Worm (Caenorhabditis elegans) whole organism, L4 larva: ENCODE results near the gene F53F1.2.
A peak's percentile ranks its signal among the peaks of the same experiment; 100 is the strongest.

Source experiments
- F10B5.3 ChIP-seq: sonication (generic microtip); optimal IDR thresholded peaks from 2 replicates; lab custom pipeline; 2016; ENCODE audit warnings: mild to moderate bottlenecking, missing genetic modification characterization, missing compliant biosample characterization
- F37D6.2 ChIP-seq: sonication (generic microtip); optimal IDR thresholded peaks from 2 replicates; lab custom pipeline; 2016; ENCODE audit warnings: mild to moderate bottlenecking, missing genetic modification characterization, missing compliant biosample characterization
- F44E2.7 ChIP-seq: fragments of 200-800 bp; sonication (Bioruptor generic); IDR thresholded peaks from 2 replicates; pipeline ENCODE4 v2.1.2; 2022; ENCODE audit warnings: missing genetic modification characterization, missing compliant biosample characterization
- T26A8.4 ChIP-seq: fragments of 200-800 bp; sonication (Bioruptor generic); IDR thresholded peaks from 2 replicates; pipeline ENCODE4 v1.3.6; 2022; ENCODE audit warnings: missing genetic modification characterization, missing compliant biosample characterization
- Y105C5A.15 ChIP-seq: fragments of 200-800 bp; sonication (Bioruptor generic); IDR thresholded peaks from 2 replicates; pipeline ENCODE4 v1.3.6; 2022; ENCODE audit warnings: missing genetic modification characterization, missing compliant biosample characterization
- Y48G9A.11 ChIP-seq: fragments of 200-800 bp; sonication (Bioruptor generic); IDR thresholded peaks from 2 replicates; pipeline ENCODE4 v1.3.6; 2022; ENCODE audit warnings: missing genetic modification reagents, missing genetic modification characterization, missing compliant biosample characterization
- aha-1 ChIP-seq: fragments of 150-350 bp; peaks from one replicate; lab custom pipeline; 2014; ENCODE audit warnings: missing biosample characterization, missing genetic modification characterization
- aly-2 ChIP-seq: sonication (generic microtip); optimal IDR thresholded peaks from 2 replicates; lab custom pipeline; 2018; ENCODE audit warnings: missing biosample characterization, missing genetic modification characterization
- ama-1 ChIP-seq: fragments of 150-350 bp; optimal IDR thresholded peaks from 2 replicates; lab custom pipeline; 2014; ENCODE audit warnings: inconsistent platforms, mixed read lengths
- ceh-20 ChIP-seq: fragments of 200-800 bp; sonication (Bioruptor generic); IDR thresholded peaks from 2 replicates; pipeline ENCODE4 v1.3.6; 2022; ENCODE audit warnings: missing genetic modification reagents, missing genetic modification characterization, missing compliant biosample characterization
- ceh-32 ChIP-seq: sonication (generic microtip); optimal IDR thresholded peaks from 2 replicates; lab custom pipeline; 2016; ENCODE audit warnings: mild to moderate bottlenecking, missing genetic modification characterization, missing compliant biosample characterization; ENCODE audit not compliant: poor library complexity
- ceh-62 ChIP-seq: sonication (generic microtip); optimal IDR thresholded peaks from 2 replicates; lab custom pipeline; 2017; ENCODE audit warnings: missing biosample characterization, missing genetic modification characterization
- ces-1 ChIP-seq: fragments of 150-350 bp; sonication (generic microtip); optimal IDR thresholded peaks from 4 replicates; lab custom pipeline; 2014; ENCODE audit warnings: missing biosample characterization, missing genetic modification reagents, missing genetic modification characterization
- ctbp-1 ChIP-seq: fragments of 200-800 bp; sonication (Bioruptor generic); IDR thresholded peaks from 2 replicates; pipeline ENCODE4 v1.3.6; 2022; ENCODE audit warnings: missing genetic modification reagents, missing genetic modification characterization, missing compliant biosample characterization
- daf-16 ChIP-seq, 3 experiments: sonication (generic microtip); optimal IDR thresholded peaks; 2 replicates each; lab custom pipeline; 2016 to 2017; ENCODE audit warnings: missing genetic modification characterization in 3 of 3, missing genetic modification reagents in 3 of 3, mild to moderate bottlenecking in 2 of 3, missing compliant biosample characterization in 2 of 3, missing biosample characterization in 1 of 3, moderate library complexity in 1 of 3
- dmd-6 ChIP-seq: fragments of 200-800 bp; sonication (Bioruptor generic); IDR thresholded peaks from 2 replicates; pipeline ENCODE4 v1.3.6; 2022; ENCODE audit warnings: missing genetic modification reagents, missing genetic modification characterization, missing compliant biosample characterization
- dmd-9 ChIP-seq: fragments of 200-800 bp; sonication (Bioruptor generic); IDR thresholded peaks from 2 replicates; pipeline ENCODE4 v1.3.6; 2022; ENCODE audit warnings: missing genetic modification reagents, missing genetic modification characterization, missing compliant biosample characterization
- gei-8 ChIP-seq: fragments of 200-800 bp; sonication (Bioruptor generic); optimal IDR thresholded peaks from 2 replicates; lab custom pipeline; 2018; ENCODE audit warnings: mild to moderate bottlenecking, missing genetic modification characterization, missing compliant biosample characterization
- hlh-11 ChIP-seq: fragments of 200-800 bp; sonication (Bioruptor generic); optimal IDR thresholded peaks from 2 replicates; lab custom pipeline; 2018; ENCODE audit warnings: mild to moderate bottlenecking, missing genetic modification characterization, missing compliant biosample characterization
- hlh-30 ChIP-seq: sonication (generic microtip); optimal IDR thresholded peaks from 2 replicates; lab custom pipeline; 2017; ENCODE audit warnings: antibody characterized with exemption, mild to moderate bottlenecking, missing genetic modification characterization, missing compliant biosample characterization; ENCODE audit not compliant: insufficient read depth
- hmg-1.1 ChIP-seq: fragments of 200-800 bp; sonication (Bioruptor generic); IDR thresholded peaks from 2 replicates; pipeline ENCODE4 v1.3.6; 2022; ENCODE audit warnings: missing genetic modification reagents, missing genetic modification characterization, missing compliant biosample characterization
- mxl-2 ChIP-seq: fragments of 200-800 bp; sonication (Bioruptor generic); conservative IDR thresholded peaks from 2 replicates; pipeline ENCODE4 v1.3.6; 2022; ENCODE audit warnings: missing genetic modification reagents, missing genetic modification characterization, missing compliant biosample characterization
- mxl-3 ChIP-seq: fragments of 200-800 bp; sonication (Bioruptor generic); optimal IDR thresholded peaks from 2 replicates; lab custom pipeline; 2018; ENCODE audit warnings: mild to moderate bottlenecking, missing genetic modification characterization, missing compliant biosample characterization
- nhr-10 ChIP-seq: fragments of 150-350 bp; optimal IDR thresholded peaks from 2 replicates; lab custom pipeline; 2014; ENCODE audit warnings: missing biosample characterization, missing genetic modification characterization
- nhr-111 ChIP-seq: fragments of 200-800 bp; sonication (Bioruptor generic); optimal IDR thresholded peaks from 2 replicates; lab custom pipeline; 2018; ENCODE audit warnings: mild to moderate bottlenecking, missing genetic modification characterization, missing compliant biosample characterization
- nhr-237 ChIP-seq: sonication (generic microtip); optimal IDR thresholded peaks from 2 replicates; lab custom pipeline; 2017; ENCODE audit warnings: missing biosample characterization, missing genetic modification characterization
- nhr-25 ChIP-seq: sonication (generic microtip); optimal IDR thresholded peaks from 2 replicates; lab custom pipeline; 2017; ENCODE audit warnings: missing genetic modification characterization, mild to moderate bottlenecking, missing compliant biosample characterization, antibody characterized with exemption, moderate library complexity, borderline replicate concordance; ENCODE audit not compliant: insufficient read depth
- nhr-42 ChIP-seq: fragments of 200-800 bp; sonication (Bioruptor generic); IDR thresholded peaks from 2 replicates; pipeline ENCODE4 v1.3.6; 2022; ENCODE audit warnings: missing genetic modification characterization, missing compliant biosample characterization
- nhr-76 ChIP-seq: fragments of 150-350 bp; optimal IDR thresholded peaks from 2 replicates; lab custom pipeline; 2014; ENCODE audit warnings: missing biosample characterization, missing genetic modification characterization
- pha-4 ChIP-seq, 2 experiments: fragments of 150-350 bp in 1 of 2; fragments of 200-800 bp in 1 of 2; sonication (Bioruptor generic) in 1 of 2; IDR thresholded peaks in 1 of 2; optimal IDR thresholded peaks in 1 of 2; 2 replicates each; pipeline versions ENCODE4 v1.3.6 to Lab custom; 2014 to 2022; ENCODE audit warnings: missing genetic modification characterization in 2 of 2, missing genetic modification reagents in 2 of 2, missing biosample characterization in 1 of 2, missing compliant biosample characterization in 1 of 2
- saeg-2 ChIP-seq: fragments of 200-800 bp; sonication (Bioruptor generic); IDR thresholded peaks from 2 replicates; pipeline ENCODE4 v1.3.6; 2022; ENCODE audit warnings: missing genetic modification reagents, missing genetic modification characterization, missing compliant biosample characterization
- set-16 ChIP-seq: fragments of 200-800 bp; sonication (Bioruptor generic); IDR thresholded peaks from 2 replicates; pipeline ENCODE4 v1.3.6; 2022; ENCODE audit warnings: missing genetic modification reagents, missing genetic modification characterization, missing compliant biosample characterization
- skn-1 ChIP-seq: fragments of 150-350 bp; optimal IDR thresholded peaks from 2 replicates; lab custom pipeline; 2014; ENCODE audit warnings: missing biosample characterization, missing genetic modification characterization
- snpc-1.2 ChIP-seq: fragments of 200-800 bp; sonication (Bioruptor generic); IDR thresholded peaks from 2 replicates; pipeline ENCODE4 v1.3.6; 2022; ENCODE audit warnings: missing genetic modification reagents, missing genetic modification characterization, missing compliant biosample characterization
- tag-97 ChIP-seq: fragments of 200-800 bp; sonication (Bioruptor generic); IDR thresholded peaks from 2 replicates; pipeline ENCODE4 v1.3.6; 2022; ENCODE audit warnings: missing genetic modification characterization, missing compliant biosample characterization
- unc-130 ChIP-seq: sonication (generic microtip); optimal IDR thresholded peaks from 2 replicates; lab custom pipeline; 2016; ENCODE audit warnings: missing genetic modification reagents, missing genetic modification characterization, missing compliant biosample characterization
- zag-1 ChIP-seq: fragments of 150-350 bp; optimal IDR thresholded peaks from 2 replicates; lab custom pipeline; 2014; ENCODE audit warnings: missing biosample characterization, missing genetic modification characterization
- ztf-11 ChIP-seq: fragments of 150-350 bp; optimal IDR thresholded peaks from 2 replicates; lab custom pipeline; 2014; ENCODE audit warnings: missing biosample characterization, missing genetic modification characterization

F53F1.2 gene

ce11 chrV:13411225-13411991, 4.8 kb downstream of the F53F1.2 start (continued):
- TF ChIP-seq nhr-25 (tag; lab: Kevin White, UChicago) (no peak), dmd-6 (GFP tag; lab: Robert Waterston, UW) (no peak), ama-1 (lab: Kevin White, UChicago) (peak; percentile 35), F37D6.2 (no peak), unc-130 (no peak), ces-1 (GFP tag; lab: Kevin White, UChicago) (no peak), snpc-1.2 (GFP tag; lab: Robert Waterston, UW) (0 out of 2 replicates have a peak, but pooled peaks have one; percentile 13), set-16 (GFP tag; lab: Robert Waterston, UW) (peak; percentile 97), nhr-76 (no peak), mxl-2 (GFP tag; lab: Robert Waterston, UW) (no peak), nhr-111 (GFP tag; lab: Kevin White, UChicago) (no peak), F44E2.7 (GFP tag; lab: Robert Waterston, UW) (no peak), aha-1 (no peak), mxl-3 (GFP tag; lab: Kevin White, UChicago) (peak; percentile 2), hlh-30 (tag; lab: Kevin White, UChicago) (no peak), aly-2 (tag; lab: Kevin White, UChicago) (no peak)

DNA sequence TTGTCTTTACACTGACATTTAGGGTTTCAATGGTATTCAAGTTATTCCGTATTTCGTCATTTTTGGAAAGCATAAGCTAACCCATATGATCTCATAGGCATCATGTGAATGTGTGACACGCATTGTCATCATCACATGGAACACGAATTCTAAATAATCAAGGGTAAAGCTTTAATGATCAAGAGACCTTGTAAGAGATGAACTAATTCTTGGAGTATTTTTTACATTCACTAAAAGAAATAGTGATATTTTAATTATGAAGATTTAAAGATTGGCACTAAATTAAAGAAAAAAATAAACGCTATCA, 5.3 kb downstream of the F53F1.2 start:
- TF ChIP-seq mxl-3 (GFP tag; lab: Kevin White, UChicago) (no peak), ceh-62 (tag; lab: Kevin White, UChicago) (no peak), T26A8.4 (GFP tag; lab: Robert Waterston, UW) (no peak), hlh-30 (tag; lab: Kevin White, UChicago) (peak; percentile 78), nhr-237 (tag; lab: Kevin White, UChicago) (no peak), zag-1 (no peak), ztf-11 (tag; lab: Kevin White, UChicago) (no peak), tag-97 (GFP tag; lab: Robert Waterston, UW) (no peak)

DNA sequence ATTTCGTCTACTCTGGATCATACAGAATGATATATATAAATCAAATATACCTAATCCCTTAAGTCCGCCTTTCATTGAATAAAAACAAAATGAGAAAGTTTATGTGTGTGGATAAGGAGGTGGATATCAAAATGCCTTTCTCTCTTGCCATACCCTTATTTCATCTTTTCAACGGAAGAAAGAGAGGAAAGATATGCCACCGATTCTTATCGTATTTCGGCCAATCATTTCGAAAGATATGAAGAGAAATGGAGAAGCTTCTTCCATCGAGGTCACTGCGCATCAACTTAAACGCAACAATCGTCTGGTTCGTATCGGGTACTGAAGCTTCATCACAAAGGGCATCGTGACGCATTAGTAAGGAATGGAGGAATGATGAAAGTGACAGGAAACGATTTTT, 6.7 kb downstream of the F53F1.2 start:
- no peak for TF ChIP-seq ceh-20
- no peak for TF ChIP-seq daf-16 (GFP tag; optimal IDR thresholded peaks at IDR 0.05; lab: Kevin White, UChicago)
- TF ChIP-seq daf-16 (tag; optimal IDR thresholded peaks at IDR 0.05; lab: Kevin White, UChicago), result no peak
- no peak for TF ChIP-seq set-16 (GFP tag; lab: Robert Waterston, UW)
- no peak for TF ChIP-seq nhr-42
- TF ChIP-seq Y105C5A.15 (GFP tag; lab: Robert Waterston, UW), result no peak
- TF ChIP-seq Y48G9A.11 (GFP tag; lab: Robert Waterston, UW), result no peak
- no peak for TF ChIP-seq saeg-2 (GFP tag; lab: Robert Waterston, UW)
- no peak for TF ChIP-seq ceh-32 (tag; lab: Kevin White, UChicago)

ce11 chrV:13414585-13414984, 8.0 kb downstream of the F53F1.2 start, which contains the start of gene cut-2:
TSS of gene cut-2 (plus strand) at chrV:13414949.
- TF ChIP-seq skn-1 (no peak), hlh-11 (tag; lab: Kevin White, UChicago) (peak; percentile 8), mxl-3 (GFP tag; lab: Kevin White, UChicago) (peak; percentile 63)

DNA sequence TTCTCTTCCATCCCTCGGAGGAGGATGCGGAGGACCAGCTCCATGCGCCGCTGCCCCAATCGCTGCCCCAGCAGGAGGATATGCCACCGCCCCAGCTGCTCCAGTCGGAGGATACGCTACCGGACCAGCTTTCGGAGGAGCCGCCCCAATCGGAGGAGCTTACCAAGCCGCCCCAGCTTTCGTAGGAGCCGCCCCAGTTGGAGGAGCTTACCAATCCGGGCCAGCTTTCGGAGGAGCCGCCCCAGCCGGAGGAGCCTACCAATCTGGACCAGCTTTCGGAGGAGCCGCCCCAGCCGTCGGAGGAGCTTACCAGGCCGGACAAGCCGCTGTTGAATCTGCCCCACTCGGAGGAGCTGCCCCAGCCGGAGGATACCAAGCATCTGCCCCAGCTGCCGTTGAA, 8.8 kb downstream of the F53F1.2 start:
- TF ChIP-seq nhr-10 (tag; lab: Kevin White, UChicago) (no peak), set-16 (GFP tag; lab: Robert Waterston, UW) (peak; percentile 99), gei-8 (GFP tag; lab: Kevin White, UChicago) (peak; percentile 29), F10B5.3 (peak; percentile 6), aha-1 (peak; percentile 89), pha-4 (GFP tag; IDR thresholded peaks at IDR 0.05; lab: Robert Waterston, UW) (peak; percentile 70; the same call in 1 of the 2 replicates), pha-4 (tag; optimal IDR thresholded peaks at IDR 0.05; lab: Kevin White, UChicago) (no peak), ctbp-1 (GFP tag; lab: Robert Waterston, UW) (0 out of 2 replicates have a peak, but pooled peaks have one; percentile 20), dmd-9 (0 out of 2 replicates have a peak, but pooled peaks have one; percentile 40), hmg-1.1 (GFP tag; lab: Robert Waterston, UW) (0 out of 2 replicates have a peak, but pooled peaks have one; percentile 43), saeg-2 (GFP tag; lab: Robert Waterston, UW) (no peak)
